Worm (Caenorhabditis elegans) whole organism, L4 larva: ENCODE measurements around the gene gpr-1.
A peak's percentile ranks its signal among the peaks of the same experiment; 100 is the strongest.

Source experiments
- F44E2.7 ChIP-seq: fragments of 200-800 bp; sonication (Bioruptor generic); IDR thresholded peaks from 2 replicates; pipeline ENCODE4 v2.1.2; 2022; ENCODE audit warnings: missing genetic modification characterization, missing compliant biosample characterization
- F49E8.2 ChIP-seq: sonication (generic microtip); optimal IDR thresholded peaks from 2 replicates; lab custom pipeline; 2016; ENCODE audit warnings: missing compliant biosample characterization, mild to moderate bottlenecking, missing genetic modification characterization, borderline replicate concordance
- T20F7.1 ChIP-seq: fragments of 200-800 bp; sonication (Bioruptor generic); optimal IDR thresholded peaks from 2 replicates; lab custom pipeline; 2018; ENCODE audit warnings: mild to moderate bottlenecking, missing genetic modification characterization, missing compliant biosample characterization
- T26A8.4 ChIP-seq: fragments of 200-800 bp; sonication (Bioruptor generic); IDR thresholded peaks from 2 replicates; pipeline ENCODE4 v1.3.6; 2022; ENCODE audit warnings: missing genetic modification characterization, missing compliant biosample characterization
- Y75B8A.6 ChIP-seq: fragments of 200-800 bp; sonication (Bioruptor generic); IDR thresholded peaks from 2 replicates; pipeline ENCODE4 v1.3.6; 2022; ENCODE audit warnings: missing genetic modification reagents, missing genetic modification characterization, missing compliant biosample characterization
- ama-1 ChIP-seq: fragments of 150-350 bp; optimal IDR thresholded peaks from 2 replicates; lab custom pipeline; 2014; ENCODE audit warnings: inconsistent platforms, mixed read lengths
- ceh-82 ChIP-seq: sonication (generic microtip); optimal IDR thresholded peaks from 2 replicates; lab custom pipeline; 2017; ENCODE audit warnings: missing biosample characterization, missing genetic modification characterization
- ctbp-1 ChIP-seq: fragments of 200-800 bp; sonication (Bioruptor generic); IDR thresholded peaks from 2 replicates; pipeline ENCODE4 v1.3.6; 2022; ENCODE audit warnings: missing genetic modification reagents, missing genetic modification characterization, missing compliant biosample characterization
- daf-16 ChIP-seq, 3 experiments: sonication (generic microtip); optimal IDR thresholded peaks; 2 replicates each; lab custom pipeline; 2016 to 2017; ENCODE audit warnings: missing genetic modification characterization in 3 of 3, missing genetic modification reagents in 3 of 3, mild to moderate bottlenecking in 2 of 3, missing compliant biosample characterization in 2 of 3, missing biosample characterization in 1 of 3, moderate library complexity in 1 of 3
- dmd-6 ChIP-seq: fragments of 200-800 bp; sonication (Bioruptor generic); IDR thresholded peaks from 2 replicates; pipeline ENCODE4 v1.3.6; 2022; ENCODE audit warnings: missing genetic modification reagents, missing genetic modification characterization, missing compliant biosample characterization
- duxl-1 ChIP-seq: sonication (generic microtip); optimal IDR thresholded peaks from 2 replicates; lab custom pipeline; 2016; ENCODE audit warnings: mild to moderate bottlenecking, missing genetic modification characterization, moderate library complexity, missing compliant biosample characterization; ENCODE audit not compliant: poor library complexity
- dve-1 ChIP-seq: sonication (generic microtip); optimal IDR thresholded peaks from 2 replicates; lab custom pipeline; 2017; ENCODE audit warnings: antibody characterized with exemption, mild to moderate bottlenecking, missing genetic modification characterization, missing compliant biosample characterization; ENCODE audit not compliant: insufficient read depth
- egl-43 ChIP-seq: fragments of 200-800 bp; sonication (Bioruptor generic); IDR thresholded peaks from 2 replicates; pipeline ENCODE4 v1.3.6; 2022; ENCODE audit warnings: missing genetic modification reagents, missing genetic modification characterization, missing compliant biosample characterization
- gei-8 ChIP-seq: fragments of 200-800 bp; sonication (Bioruptor generic); optimal IDR thresholded peaks from 2 replicates; lab custom pipeline; 2018; ENCODE audit warnings: mild to moderate bottlenecking, missing genetic modification characterization, missing compliant biosample characterization
- hlh-11 ChIP-seq: fragments of 200-800 bp; sonication (Bioruptor generic); optimal IDR thresholded peaks from 2 replicates; lab custom pipeline; 2018; ENCODE audit warnings: mild to moderate bottlenecking, missing genetic modification characterization, missing compliant biosample characterization
- hlh-30 ChIP-seq: sonication (generic microtip); optimal IDR thresholded peaks from 2 replicates; lab custom pipeline; 2017; ENCODE audit warnings: antibody characterized with exemption, mild to moderate bottlenecking, missing genetic modification characterization, missing compliant biosample characterization; ENCODE audit not compliant: insufficient read depth
- hmg-1.1 ChIP-seq: fragments of 200-800 bp; sonication (Bioruptor generic); IDR thresholded peaks from 2 replicates; pipeline ENCODE4 v1.3.6; 2022; ENCODE audit warnings: missing genetic modification reagents, missing genetic modification characterization, missing compliant biosample characterization
- jun-1 ChIP-seq: fragments of 150-350 bp; optimal IDR thresholded peaks from 2 replicates; lab custom pipeline; 2014; ENCODE audit warnings: missing biosample characterization, missing genetic modification reagents, missing genetic modification characterization
- lin-1 ChIP-seq: fragments of 200-800 bp; sonication (Bioruptor generic); IDR thresholded peaks from 2 replicates; pipeline ENCODE4 v1.3.6; 2022; ENCODE audit warnings: missing genetic modification reagents, missing genetic modification characterization, missing compliant biosample characterization
- lin-15B ChIP-seq: fragments of 150-350 bp; sonication (generic microtip); optimal IDR thresholded peaks from 3 replicates; lab custom pipeline; 2014; ENCODE audit warnings: missing biosample characterization, missing genetic modification characterization
- lin-38 ChIP-seq: fragments of 200-800 bp; sonication (Bioruptor generic); IDR thresholded peaks from 2 replicates; pipeline ENCODE4 v1.3.6; 2022; ENCODE audit warnings: missing genetic modification reagents, missing genetic modification characterization, missing compliant biosample characterization
- lir-3 ChIP-seq: sonication (generic microtip); optimal IDR thresholded peaks from 2 replicates; lab custom pipeline; 2016; ENCODE audit warnings: mild to moderate bottlenecking, missing genetic modification characterization, missing compliant biosample characterization
- lsy-2 ChIP-seq, 2 experiments: fragments of 150-350 bp in 1 of 2; sonication (generic microtip) in 1 of 2; optimal IDR thresholded peaks; 2 replicates each; lab custom pipeline; 2014 to 2017; ENCODE audit warnings: missing biosample characterization in 2 of 2, missing genetic modification characterization in 2 of 2
- madf-5 ChIP-seq, 2 experiments: fragments of 200-800 bp; sonication (Bioruptor generic); IDR thresholded peaks; 2 replicates each; pipeline ENCODE4 v1.3.6; 2022; ENCODE audit warnings: missing compliant biosample characterization in 2 of 2, missing genetic modification characterization in 2 of 2
- mdt-29 ChIP-seq: fragments of 200-800 bp; sonication (Bioruptor generic); IDR thresholded peaks from 2 replicates; pipeline ENCODE4 v1.3.6; 2022; ENCODE audit warnings: missing genetic modification reagents, missing genetic modification characterization, missing compliant biosample characterization
- mep-1 ChIP-seq: fragments of 150-350 bp; sonication (generic microtip); optimal IDR thresholded peaks from 3 replicates; lab custom pipeline; 2014; ENCODE audit warnings: missing biosample characterization, missing genetic modification characterization
- mxl-2 ChIP-seq: fragments of 200-800 bp; sonication (Bioruptor generic); conservative IDR thresholded peaks from 2 replicates; pipeline ENCODE4 v1.3.6; 2022; ENCODE audit warnings: missing genetic modification reagents, missing genetic modification characterization, missing compliant biosample characterization
- nhr-102 ChIP-seq: sonication (generic microtip); optimal IDR thresholded peaks from 2 replicates; lab custom pipeline; 2016; ENCODE audit warnings: mild to moderate bottlenecking, missing genetic modification characterization, moderate library complexity, missing compliant biosample characterization
- nhr-77 ChIP-seq: fragments of 150-350 bp; optimal IDR thresholded peaks from 2 replicates; lab custom pipeline; 2014; ENCODE audit warnings: missing biosample characterization, missing genetic modification characterization
- pha-4 ChIP-seq, 2 experiments: fragments of 150-350 bp in 1 of 2; fragments of 200-800 bp in 1 of 2; sonication (Bioruptor generic) in 1 of 2; IDR thresholded peaks in 1 of 2; optimal IDR thresholded peaks in 1 of 2; 2 replicates each; pipeline versions ENCODE4 v1.3.6 to Lab custom; 2014 to 2022; ENCODE audit warnings: missing genetic modification characterization in 2 of 2, missing genetic modification reagents in 2 of 2, missing biosample characterization in 1 of 2, missing compliant biosample characterization in 1 of 2
- php-3 ChIP-seq: fragments of 200-800 bp; sonication (Bioruptor generic); IDR thresholded peaks from 2 replicates; pipeline ENCODE4 v1.3.6; 2022; ENCODE audit warnings: missing genetic modification reagents, missing genetic modification characterization, missing compliant biosample characterization
- rbr-2 ChIP-seq: sonication (generic microtip); optimal IDR thresholded peaks from 2 replicates; lab custom pipeline; 2016; ENCODE audit warnings: missing genotype, missing genetic modification characterization, missing compliant biosample characterization
- saeg-2 ChIP-seq: fragments of 200-800 bp; sonication (Bioruptor generic); IDR thresholded peaks from 2 replicates; pipeline ENCODE4 v1.3.6; 2022; ENCODE audit warnings: missing genetic modification reagents, missing genetic modification characterization, missing compliant biosample characterization
- snpc-4 ChIP-seq: fragments of 150-350 bp; optimal IDR thresholded peaks from 2 replicates; lab custom pipeline; 2014; ENCODE audit warnings: missing biosample characterization, missing genetic modification characterization
- tag-97 ChIP-seq: fragments of 200-800 bp; sonication (Bioruptor generic); IDR thresholded peaks from 2 replicates; pipeline ENCODE4 v1.3.6; 2022; ENCODE audit warnings: missing genetic modification characterization, missing compliant biosample characterization
- unc-39 ChIP-seq: sonication (generic microtip); optimal IDR thresholded peaks from 2 replicates; lab custom pipeline; 2017; ENCODE audit warnings: missing biosample characterization, missing genetic modification characterization
- unc-62 ChIP-seq, 3 experiments: fragments of 150-350 bp in 1 of 3; sonication (generic microtip); optimal IDR thresholded peaks in 2 of 3; peaks in 1 of 3; 1 replicate in 1 of 3; 2 replicates in 2 of 3; lab custom pipeline; 2014 to 2017; ENCODE audit warnings: missing biosample characterization in 3 of 3, missing genetic modification characterization in 3 of 3, missing genetic modification reagents in 3 of 3, missing genotype in 1 of 3
- zag-1 ChIP-seq: fragments of 150-350 bp; optimal IDR thresholded peaks from 2 replicates; lab custom pipeline; 2014; ENCODE audit warnings: missing biosample characterization, missing genetic modification characterization
- zfp-2 ChIP-seq: sonication (generic microtip); optimal IDR thresholded peaks from 2 replicates; lab custom pipeline; 2016; ENCODE audit warnings: mild to moderate bottlenecking, missing genetic modification characterization, missing compliant biosample characterization
- zfp-3 ChIP-seq: fragments of 200-800 bp; sonication (Bioruptor generic); conservative IDR thresholded peaks from 2 replicates; pipeline ENCODE4 v1.3.6; 2022; ENCODE audit warnings: missing genetic modification reagents, missing genetic modification characterization, missing compliant biosample characterization
- zip-11 ChIP-seq: fragments of 200-800 bp; sonication (Bioruptor generic); IDR thresholded peaks from 2 replicates; pipeline ENCODE4 v1.3.6; 2022; ENCODE audit warnings: missing genetic modification characterization, missing compliant biosample characterization

The gpr-1 gene

DNA sequence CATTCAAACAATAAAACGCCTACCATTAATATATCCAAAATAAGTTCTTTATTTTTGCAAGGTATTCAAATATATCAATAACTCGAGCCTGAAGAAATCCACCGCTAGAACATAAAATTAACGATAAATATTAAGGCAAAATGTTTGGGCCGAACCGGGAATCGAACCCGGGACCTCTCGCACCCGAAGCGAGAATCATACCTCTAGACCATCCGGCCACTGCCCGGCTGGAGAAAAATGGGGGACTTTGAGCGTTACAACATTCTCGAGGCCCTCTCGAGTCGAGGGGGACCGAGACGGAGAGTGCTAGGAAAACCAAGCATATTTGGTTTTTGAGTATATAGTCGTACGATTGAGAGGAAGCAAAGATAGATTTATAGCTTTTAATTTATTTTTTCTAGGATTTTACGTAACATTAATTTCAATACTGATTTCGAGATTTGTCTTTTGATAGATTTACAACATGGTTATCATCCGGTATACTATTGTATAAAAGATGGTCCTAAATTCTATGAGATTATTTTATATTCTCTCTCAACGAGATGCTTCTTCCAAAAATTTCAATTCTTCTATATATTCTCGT lies 21.6 kb downstream of the gpr-1 start, which contains the start of gene flp-23 (continued):
- TF ChIP-seq lin-1 (GFP tag; lab: Robert Waterston, UW): no peak
- no peak for TF ChIP-seq snpc-4 (tag; lab: Kevin White, UChicago)
- TF ChIP-seq tag-97 (GFP tag; lab: Robert Waterston, UW): no peak
- TF ChIP-seq zag-1 (tag; lab: Kevin White, UChicago): no peak
- TF ChIP-seq saeg-2: no peak

DNA sequence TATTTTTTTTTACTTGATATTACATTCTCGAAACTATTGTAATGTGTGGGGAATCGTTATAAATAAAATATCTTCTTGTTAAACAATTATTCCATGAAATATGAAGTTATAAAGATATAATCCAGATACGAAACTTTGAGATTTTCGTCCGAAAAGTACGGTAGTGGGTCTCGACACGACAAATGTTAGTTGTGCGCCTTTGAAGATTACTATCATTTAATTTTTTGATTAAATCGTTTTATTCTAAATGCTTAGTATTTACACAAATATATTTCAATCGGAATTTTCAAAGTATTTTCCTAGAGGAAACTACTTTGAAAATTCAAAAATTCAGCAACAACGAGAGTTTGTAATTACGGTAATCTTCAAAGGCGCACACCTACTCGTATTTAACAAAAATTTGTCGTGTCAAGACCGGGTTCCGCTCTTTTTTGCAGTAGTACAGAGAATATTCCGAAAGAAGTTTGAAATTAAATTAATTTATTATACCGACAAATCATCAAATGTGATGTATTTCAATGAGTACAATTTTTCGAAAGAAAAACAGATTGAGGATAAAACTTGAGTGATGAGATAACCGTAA lies 23.5 kb downstream of the gpr-1 start:
- TF ChIP-seq dmd-6 (GFP tag; lab: Robert Waterston, UW) (peak; percentile 13; the same call in 1 of the 2 replicates), jun-1 (tag; lab: Kevin White, UChicago) (no peak), T26A8.4 (GFP tag; lab: Robert Waterston, UW) (peak; percentile 25; the same call in 1 of the 2 replicates), dve-1 (tag; lab: Kevin White, UChicago) (peak; percentile 19), php-3 (GFP tag; lab: Robert Waterston, UW) (no peak), lin-38 (GFP tag; lab: Robert Waterston, UW) (peak; percentile 30; the same call in 1 of the 2 replicates), pha-4 (GFP tag; IDR thresholded peaks at IDR 0.05; lab: Robert Waterston, UW) (no peak), pha-4 (tag; optimal IDR thresholded peaks at IDR 0.05; lab: Kevin White, UChicago) (no peak), zfp-3 (GFP tag; lab: Robert Waterston, UW) (peak; percentile 84), zfp-2 (no peak), daf-16 (GFP tag; optimal IDR thresholded peaks at IDR 0.05; lab: Kevin White, UChicago) (no peak), daf-16 (tag; optimal IDR thresholded peaks at IDR 0.05; lab: Kevin White, UChicago) (peak; percentile 44), T20F7.1 (GFP tag; lab: Kevin White, UChicago) (peak; percentile 23), Y75B8A.6 (GFP tag; lab: Robert Waterston, UW) (0 out of 2 replicates have a peak, but pooled peaks have one; percentile 6), hlh-30 (tag; lab: Kevin White, UChicago) (peak; percentile 16), F44E2.7 (GFP tag; lab: Robert Waterston, UW) (no peak), nhr-77 (tag; lab: Kevin White, UChicago) (peak; percentile 7), zip-11 (no peak)

DNA sequence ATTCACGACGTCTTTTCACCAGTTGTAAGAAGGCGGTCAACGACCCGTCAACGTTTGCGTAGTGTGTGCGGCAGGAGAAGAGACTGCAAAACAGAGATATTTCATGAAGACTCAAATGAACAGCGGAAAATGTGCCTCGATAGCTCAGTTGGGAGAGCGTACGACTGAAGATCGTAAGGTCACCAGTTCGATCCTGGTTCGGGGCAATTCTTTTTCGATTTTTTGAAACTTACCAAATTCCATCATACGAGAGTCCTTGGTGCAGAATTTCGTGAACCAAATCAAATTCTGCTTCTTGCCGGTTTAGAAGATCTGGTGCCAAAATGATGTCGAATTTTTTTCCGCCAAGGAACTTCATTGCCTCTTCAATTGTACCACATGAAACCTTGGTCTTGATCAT lies 24.2 kb downstream of the gpr-1 start:
- TF ChIP-seq ama-1 (lab: Kevin White, UChicago): peak; percentile 72
- TF ChIP-seq hlh-11 (tag; lab: Kevin White, UChicago): peak; percentile 14
- TF ChIP-seq mxl-2: 0 out of 2 replicates have a peak, but pooled peaks have one; percentile 10
- TF ChIP-seq lin-15B (tag; lab: Kevin White, UChicago): no peak
- peak; percentile 47 for TF ChIP-seq rbr-2 (tag; lab: Kevin White, UChicago)
- TF ChIP-seq mep-1 (tag; lab: Kevin White, UChicago): peak; percentile 34
- TF ChIP-seq nhr-102 (tag; lab: Kevin White, UChicago): peak; percentile 1
- no peak for TF ChIP-seq gei-8 (GFP tag; lab: Kevin White, UChicago)
- TF ChIP-seq hmg-1.1 (GFP tag; lab: Robert Waterston, UW): peak; percentile 67
- peak; percentile 73 for TF ChIP-seq lin-38 (GFP tag; lab: Robert Waterston, UW)
- TF ChIP-seq ctbp-1 (GFP tag; lab: Robert Waterston, UW): peak; percentile 51; the same call in 1 of the 2 replicates
- no peak for TF ChIP-seq ceh-82 (tag; lab: Kevin White, UChicago)
- TF ChIP-seq unc-39 (tag; lab: Kevin White, UChicago): no peak
- peak; percentile 12; the same call in 1 of the 2 replicates for TF ChIP-seq zfp-3 (GFP tag; lab: Robert Waterston, UW)
- TF ChIP-seq duxl-1 (tag; lab: Kevin White, UChicago): peak; percentile 31
- TF ChIP-seq unc-62 (GFP tag; optimal IDR thresholded peaks at IDR 0.05 in 1 of 2; lab: Kevin White, UChicago): peak in 1 of 2 experiments; percentile 92
- TF ChIP-seq unc-62 (tag; optimal IDR thresholded peaks at IDR 0.05; lab: Kevin White, UChicago): no peak
- 0 out of 2 replicates have a peak, but pooled peaks have one; percentile 54 for TF ChIP-seq saeg-2
- no peak for TF ChIP-seq lir-3
- TF ChIP-seq lsy-2 (tag; optimal IDR thresholded peaks at IDR 0.05; lab: Kevin White, UChicago): peak in 1 of 2 experiments; percentile 42
- TF ChIP-seq madf-5 (GFP tag; IDR thresholded peaks at IDR 0.05; lab: Robert Waterston, UW): peak; percentile 11 to 64; a peak in 1 of 4 replicates
- TF ChIP-seq mdt-29: peak; percentile 44; the same call in 1 of the 2 replicates
- TF ChIP-seq F49E8.2: no peak
- TF ChIP-seq daf-16 (GFP tag; optimal IDR thresholded peaks at IDR 0.05; lab: Kevin White, UChicago): peak in 1 of 2 experiments; percentile 37
- peak; percentile 26 for TF ChIP-seq daf-16 (tag; optimal IDR thresholded peaks at IDR 0.05; lab: Kevin White, UChicago)
- TF ChIP-seq zfp-2: no peak
- TF ChIP-seq lin-1 (GFP tag; lab: Robert Waterston, UW): peak; percentile 72
- peak; percentile 80 for TF ChIP-seq egl-43 (GFP tag; lab: Robert Waterston, UW)
- no peak for TF ChIP-seq hlh-30 (tag; lab: Kevin White, UChicago)
- peak; percentile 20 for TF ChIP-seq dve-1 (tag; lab: Kevin White, UChicago)
